Fruit fly (Drosophila melanogaster): ENCODE data around the gene CG14223.

The CG14223 gene

dm6 chrX:19662583-19663195 is 1.1 kb downstream of the CG14223 start:
- TF ChIP-seq Dif (GFP tag; optimal IDR thresholded peaks at IDR 0.05; ENCODE audit: partially characterized antibody): peak; percentile 90
- peak; percentile 85 for TF ChIP-seq Vsx2 (GFP tag; optimal IDR thresholded peaks at IDR 0.05; ENCODE audit: partially characterized antibody)
- TF ChIP-seq tai (GFP tag; optimal IDR thresholded peaks at IDR 0.05): no peak
- TF ChIP-seq Hr83 (GFP tag; optimal IDR thresholded peaks at IDR 0.05; ENCODE audit: poor library complexity, severe bottlenecking): peak; percentile 53
- TF ChIP-seq br (GFP tag; optimal IDR thresholded peaks at IDR 0.05): no peak
- peak in 1 of 2 experiments; percentile 74 for TF ChIP-seq dl (GFP tag; optimal IDR thresholded peaks at IDR 0.05; ENCODE audit: insufficient read depth in 1 of 2, partially characterized antibody in 2 of 2)
- no peak for TF ChIP-seq HLH106 (tag; optimal IDR thresholded peaks at IDR 0.05)
- TF ChIP-seq CG32264 (GFP tag; optimal IDR thresholded peaks at IDR 0.05): no peak

DNA sequence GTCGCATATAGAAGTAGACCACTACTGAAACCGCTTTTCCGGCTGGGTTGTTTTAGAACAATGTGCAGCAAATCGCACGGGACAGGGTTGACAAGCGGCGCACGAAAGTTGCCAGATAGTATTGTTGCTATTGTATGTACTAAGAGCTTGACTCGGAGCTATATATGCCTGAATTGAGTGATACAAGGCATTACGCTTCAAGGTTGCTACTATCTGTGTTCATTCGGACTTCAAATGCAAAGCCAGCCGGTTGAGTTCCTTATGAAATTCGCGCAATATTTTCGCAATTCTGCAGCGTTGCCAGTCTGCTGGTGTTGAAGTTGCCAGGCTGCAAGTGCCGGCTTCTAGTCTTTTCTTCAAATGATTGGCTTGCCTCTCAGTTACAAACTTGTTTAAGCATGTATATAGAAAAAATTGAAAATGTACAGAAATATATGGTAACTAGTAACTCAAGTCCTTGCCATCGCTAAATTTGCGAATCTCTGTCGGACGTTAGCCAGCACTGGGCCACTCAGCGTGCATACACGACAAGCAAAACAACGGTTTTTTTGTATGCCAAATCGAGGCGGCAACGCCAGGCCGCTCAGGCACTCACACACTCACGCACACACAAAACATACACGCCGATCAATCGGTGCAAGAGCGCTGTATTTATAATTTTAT is 11.9 kb downstream of the CG14223 start, which contains the start of the genes Ranbp21 and Elys:
Gene Ranbp21, minus strand, starts transcription at position 513 of the 663 bp plus-strand sequence.
Gene Elys, plus strand, starts transcription at position 549 of the 663 bp plus-strand sequence.
- TF ChIP-seq sage (GFP tag; optimal IDR thresholded peaks at IDR 0.05) (no peak), usp (GFP tag; optimal IDR thresholded peaks at IDR 0.05) (no peak), Mio (GFP tag; optimal IDR thresholded peaks at IDR 0.05) (no peak), HLH106 (tag; optimal IDR thresholded peaks at IDR 0.05) (peak; percentile 56), GATAd (GFP tag; optimal IDR thresholded peaks at IDR 0.05) (no peak), Vsx2 (GFP tag; optimal IDR thresholded peaks at IDR 0.05; ENCODE audit: partially characterized antibody) (no peak), Hr78 (GFP tag; optimal IDR thresholded peaks at IDR 0.05) (no peak), dmrt93B (GFP tag; optimal IDR thresholded peaks at IDR 0.05) (no peak), rgr (GFP tag; optimal IDR thresholded peaks at IDR 0.05) (no peak), pan (optimal IDR thresholded peaks at IDR 0.05) (no peak), lola (GFP tag; optimal IDR thresholded peaks at IDR 0.05) (no peak), br (GFP tag; optimal IDR thresholded peaks at IDR 0.05) (no peak), brk (GFP tag; optimal IDR thresholded peaks at IDR 0.05) (no peak), foxo (GFP tag; optimal IDR thresholded peaks at IDR 0.05) (peak in 1 of 2 experiments; percentile 66), tai (GFP tag; optimal IDR thresholded peaks at IDR 0.05) (no peak), sv (GFP tag; optimal IDR thresholded peaks at IDR 0.05) (peak; percentile 0), dl (GFP tag; optimal IDR thresholded peaks at IDR 0.05; ENCODE audit: insufficient read depth in 1 of 2, partially characterized antibody in 2 of 2) (no peak), CG32264 (GFP tag; optimal IDR thresholded peaks at IDR 0.05) (no peak), Sp1 (GFP tag; optimal IDR thresholded peaks at IDR 0.05) (peak; percentile 24), CG9705 (GFP tag; optimal IDR thresholded peaks at IDR 0.05) (peak; percentile 44), Rel (GFP tag; optimal IDR thresholded peaks at IDR 0.05) (no peak), Rel (tag; optimal IDR thresholded peaks at IDR 0.05) (no peak), fru (GFP tag; optimal IDR thresholded peaks at IDR 0.05) (no peak), psq (GFP tag; optimal IDR thresholded peaks at IDR 0.05) (peak; percentile 40), ey (GFP tag; optimal IDR thresholded peaks at IDR 0.05) (peak; percentile 59), Hr83 (GFP tag; optimal IDR thresholded peaks at IDR 0.05; ENCODE audit: poor library complexity, severe bottlenecking) (no peak), Abd-B (GFP tag; optimal IDR thresholded peaks at IDR 0.05) (no peak)

- TF ChIP-seq h (GFP tag; optimal IDR thresholded peaks at IDR 0.05) (peak; percentile 11), Jra (GFP tag; optimal IDR thresholded peaks at IDR 0.05) (no peak), Sp1 (GFP tag; optimal IDR thresholded peaks at IDR 0.05) (peak; percentile 5), tai (GFP tag; optimal IDR thresholded peaks at IDR 0.05) (no peak), fru (GFP tag; optimal IDR thresholded peaks at IDR 0.05) (no peak), lola (GFP tag; optimal IDR thresholded peaks at IDR 0.05) (no peak), GATAd (GFP tag; optimal IDR thresholded peaks at IDR 0.05) (no peak), psq (GFP tag; optimal IDR thresholded peaks at IDR 0.05) (no peak), N (GFP tag; optimal IDR thresholded peaks at IDR 0.05) (peak; percentile 87), pan (optimal IDR thresholded peaks at IDR 0.05) (no peak), HLH106 (tag; optimal IDR thresholded peaks at IDR 0.05) (peak; percentile 25), CrebA (GFP tag; optimal IDR thresholded peaks at IDR 0.05; ENCODE audit: borderline replicate concordance) (no peak), rgr (GFP tag; optimal IDR thresholded peaks at IDR 0.05) (no peak), brk (GFP tag; optimal IDR thresholded peaks at IDR 0.05) (no peak)
Observed at dm6 chrX:19645873-19646541, 17.8 kb downstream of the CG14223 start, which contains the start of gene Arp10. Gene Arp10 (minus strand): TSS chrX:19646176.

Measured in whole organism, wandering third instar larva.